Worm (Caenorhabditis elegans) whole organism, L3 larva: Measurements from ENCODE around the gene glt-5.

Experiments
- R02D3.7 ChIP-seq: fragments of 150-350 bp; optimal IDR thresholded peaks from 2 replicates; lab custom pipeline; 2014; ENCODE audit warnings: missing biosample characterization, missing genetic modification characterization
- ZK546.5 ChIP-seq: sonication (generic microtip); optimal IDR thresholded peaks from 2 replicates; lab custom pipeline; 2017; ENCODE audit warnings: missing biosample characterization, missing genetic modification characterization
- aly-2 ChIP-seq: fragments of 150-350 bp; optimal IDR thresholded peaks from 2 replicates; lab custom pipeline; 2014; ENCODE audit warnings: missing biosample characterization, missing genetic modification characterization
- ceh-28 ChIP-seq: fragments of 150-350 bp; optimal IDR thresholded peaks from 2 replicates; lab custom pipeline; 2014; ENCODE audit warnings: missing biosample characterization, missing genetic modification reagents, missing genetic modification characterization
- ceh-82 ChIP-seq: fragments of 150-350 bp; optimal IDR thresholded peaks from 2 replicates; lab custom pipeline; 2014; ENCODE audit warnings: missing biosample characterization, missing genetic modification characterization
- ceh-9 ChIP-seq: sonication (generic microtip); optimal IDR thresholded peaks from 2 replicates; lab custom pipeline; 2018; ENCODE audit warnings: missing biosample characterization, missing genetic modification characterization
- egl-27 ChIP-seq: sonication (generic microtip); optimal IDR thresholded peaks from 4 replicates; lab custom pipeline; 2017; ENCODE audit warnings: missing biosample characterization, missing genetic modification reagents, missing genetic modification characterization
- egl-5 ChIP-seq: fragments of 150-350 bp; optimal IDR thresholded peaks from 2 replicates; lab custom pipeline; 2017; ENCODE audit warnings: missing biosample characterization, missing genetic modification reagents, missing genetic modification characterization, inconsistent platforms
- elt-1 ChIP-seq: fragments of 150-350 bp; optimal IDR thresholded peaks from 2 replicates; lab custom pipeline; 2014; ENCODE audit warnings: missing biosample characterization, missing genetic modification characterization
- elt-2 ChIP-seq: sonication (generic microtip); optimal IDR thresholded peaks from 2 replicates; lab custom pipeline; 2016; ENCODE audit warnings: missing genetic modification reagents, mild to moderate bottlenecking, missing genetic modification characterization, missing compliant biosample characterization
- elt-3 ChIP-seq, 3 experiments: fragments of 150-350 bp in 1 of 3; sonication (generic microtip) in 2 of 3; optimal IDR thresholded peaks; 2 replicates in 2 of 3; 4 replicates in 1 of 3; lab custom pipeline; 2014 to 2017; ENCODE audit warnings: missing biosample characterization in 3 of 3, missing genetic modification characterization in 3 of 3
- eor-1 ChIP-seq, 2 experiments: fragments of 150-350 bp; optimal IDR thresholded peaks; 2 replicates each; lab custom pipeline; 2014 to 2018; ENCODE audit warnings: missing biosample characterization in 2 of 2, missing genetic modification characterization in 2 of 2
- fkh-10 ChIP-seq: sonication (generic microtip); optimal IDR thresholded peaks from 2 replicates; lab custom pipeline; 2017; ENCODE audit warnings: missing biosample characterization, missing genetic modification reagents, missing genetic modification characterization
- fkh-2 ChIP-seq: fragments of 150-350 bp; optimal IDR thresholded peaks from 2 replicates; lab custom pipeline; 2014; ENCODE audit warnings: missing biosample characterization, missing genetic modification reagents, missing genetic modification characterization
- fos-1 ChIP-seq: fragments of 150-350 bp; optimal IDR thresholded peaks from 2 replicates; lab custom pipeline; 2014; ENCODE audit warnings: missing biosample characterization, missing genetic modification characterization
- hmg-11 ChIP-seq: sonication (generic microtip); optimal IDR thresholded peaks from 2 replicates; lab custom pipeline; 2016; ENCODE audit warnings: missing genetic modification characterization, missing compliant biosample characterization
- lin-15B ChIP-seq: fragments of 150-350 bp; optimal IDR thresholded peaks from 2 replicates; lab custom pipeline; 2014; ENCODE audit warnings: missing biosample characterization, missing genetic modification characterization
- lin-39 ChIP-seq: fragments of 150-350 bp; optimal IDR thresholded peaks from 2 replicates; lab custom pipeline; 2018; ENCODE audit warnings: missing biosample characterization, missing genetic modification reagents, missing genetic modification characterization
- mdl-1 ChIP-seq: fragments of 150-350 bp; optimal IDR thresholded peaks from 2 replicates; lab custom pipeline; 2014; ENCODE audit warnings: missing biosample characterization, missing genetic modification characterization
- mml-1 ChIP-seq: fragments of 150-350 bp; sonication (generic microtip); optimal IDR thresholded peaks from 3 replicates; lab custom pipeline; 2014; ENCODE audit warnings: missing biosample characterization, missing genetic modification characterization
- nfya-1 ChIP-seq: sonication (generic microtip); optimal IDR thresholded peaks from 2 replicates; lab custom pipeline; 2017; ENCODE audit warnings: missing genetic modification characterization, mild to moderate bottlenecking, missing compliant biosample characterization, antibody characterized with exemption, moderate library complexity; ENCODE audit not compliant: insufficient read depth
- nhr-11 ChIP-seq: fragments of 150-350 bp; optimal IDR thresholded peaks from 2 replicates; lab custom pipeline; 2014; ENCODE audit warnings: missing biosample characterization, missing genetic modification characterization
- nhr-12 ChIP-seq: fragments of 150-350 bp; optimal IDR thresholded peaks from 2 replicates; lab custom pipeline; 2014; ENCODE audit warnings: missing biosample characterization, missing genetic modification characterization
- nhr-23 ChIP-seq: fragments of 150-350 bp; optimal IDR thresholded peaks from 2 replicates; lab custom pipeline; 2014; ENCODE audit warnings: missing biosample characterization, missing genetic modification reagents, missing genetic modification characterization
- nhr-237 ChIP-seq: fragments of 150-350 bp; optimal IDR thresholded peaks from 2 replicates; lab custom pipeline; 2014; ENCODE audit warnings: missing biosample characterization, missing genetic modification characterization
- nhr-25 ChIP-seq: sonication (generic microtip); optimal IDR thresholded peaks from 2 replicates; lab custom pipeline; 2017; ENCODE audit warnings: missing biosample characterization, missing genetic modification characterization
- nhr-28 ChIP-seq: fragments of 150-350 bp; optimal IDR thresholded peaks from 2 replicates; lab custom pipeline; 2014; ENCODE audit warnings: missing biosample characterization, missing genetic modification characterization
- nhr-43 ChIP-seq: sonication (generic microtip); optimal IDR thresholded peaks from 2 replicates; lab custom pipeline; 2016; ENCODE audit warnings: mild to moderate bottlenecking, missing genetic modification characterization, missing compliant biosample characterization; ENCODE audit not compliant: poor library complexity, severe bottlenecking
- nhr-67 ChIP-seq: fragments of 150-350 bp; optimal IDR thresholded peaks from 2 replicates; lab custom pipeline; 2014; ENCODE audit warnings: missing biosample characterization, missing genetic modification characterization
- nhr-76 ChIP-seq: fragments of 150-350 bp; sonication (generic microtip); optimal IDR thresholded peaks from 5 replicates; lab custom pipeline; 2014; ENCODE audit warnings: missing biosample characterization, missing genetic modification characterization
- nhr-77 ChIP-seq: fragments of 150-350 bp; optimal IDR thresholded peaks from 2 replicates; lab custom pipeline; 2014; ENCODE audit warnings: missing biosample characterization, missing genetic modification characterization
- pha-4 ChIP-seq: fragments of 150-350 bp; optimal IDR thresholded peaks from 2 replicates; lab custom pipeline; 2014; ENCODE audit warnings: missing biosample characterization, missing genetic modification reagents, missing genetic modification characterization
- pqm-1 ChIP-seq: fragments of 150-350 bp; optimal IDR thresholded peaks from 2 replicates; lab custom pipeline; 2017; ENCODE audit warnings: missing biosample characterization, missing genetic modification characterization, inconsistent platforms
- sea-2 ChIP-seq: fragments of 150-350 bp; sonication (generic microtip); optimal IDR thresholded peaks from 4 replicates; lab custom pipeline; 2014; ENCODE audit warnings: missing biosample characterization, missing genetic modification reagents, missing genetic modification characterization
- snpc-4 ChIP-seq: fragments of 150-350 bp; optimal IDR thresholded peaks from 2 replicates; lab custom pipeline; 2014; ENCODE audit warnings: missing biosample characterization, missing genetic modification characterization
- tbx-2 ChIP-seq: sonication (generic microtip); optimal IDR thresholded peaks from 2 replicates; lab custom pipeline; 2016; ENCODE audit warnings: mild to moderate bottlenecking, missing genetic modification characterization, missing compliant biosample characterization
- unc-39 ChIP-seq: sonication (generic microtip); optimal IDR thresholded peaks from 4 replicates; lab custom pipeline; 2017; ENCODE audit warnings: missing biosample characterization, missing genetic modification characterization
- unc-62 ChIP-seq: fragments of 150-350 bp; sonication (generic microtip); optimal IDR thresholded peaks from 4 replicates; lab custom pipeline; 2014; ENCODE audit warnings: missing biosample characterization, missing genetic modification reagents, missing genetic modification characterization
- zag-1 ChIP-seq: fragments of 150-350 bp; optimal IDR thresholded peaks from 2 replicates; lab custom pipeline; 2014; ENCODE audit warnings: missing biosample characterization, missing genetic modification characterization
- ztf-11 ChIP-seq: fragments of 150-350 bp; optimal IDR thresholded peaks from 2 replicates; lab custom pipeline; 2014; ENCODE audit warnings: missing biosample characterization, missing genetic modification characterization
- ztf-4 ChIP-seq: fragments of 150-350 bp; optimal IDR thresholded peaks from 2 replicates; lab custom pipeline; 2014; ENCODE audit warnings: missing biosample characterization, missing genetic modification characterization

Gene glt-5

DNA sequence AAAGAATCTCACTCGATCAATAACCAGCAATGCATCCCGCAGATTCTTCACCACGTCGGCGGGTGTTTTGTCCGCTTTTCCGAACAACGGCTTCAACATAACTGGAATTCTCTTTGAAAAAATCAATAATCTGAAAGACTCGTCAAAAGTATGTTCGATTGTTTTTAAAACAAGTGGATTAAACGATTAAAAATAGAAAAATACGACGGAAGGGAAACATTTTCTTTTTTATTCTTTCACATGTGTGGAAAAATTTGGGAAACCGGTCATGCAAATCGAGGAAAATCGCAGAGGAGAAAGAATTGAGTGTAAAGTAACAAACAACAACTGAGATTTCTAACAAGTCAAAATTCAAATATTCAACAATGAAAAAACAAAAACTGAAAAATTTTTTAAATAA lies 5.1 kb downstream of the glt-5 start, which contains the start of gene mop-25.2:
mop-25.2 (minus strand) TSS at position 101 of the 400 bp plus-strand sequence.
- no peak for TF ChIP-seq fos-1 (tag; lab: Kevin White, UChicago)
- TF ChIP-seq ceh-28 (tag; lab: Kevin White, UChicago) = peak; percentile 17

DNA sequence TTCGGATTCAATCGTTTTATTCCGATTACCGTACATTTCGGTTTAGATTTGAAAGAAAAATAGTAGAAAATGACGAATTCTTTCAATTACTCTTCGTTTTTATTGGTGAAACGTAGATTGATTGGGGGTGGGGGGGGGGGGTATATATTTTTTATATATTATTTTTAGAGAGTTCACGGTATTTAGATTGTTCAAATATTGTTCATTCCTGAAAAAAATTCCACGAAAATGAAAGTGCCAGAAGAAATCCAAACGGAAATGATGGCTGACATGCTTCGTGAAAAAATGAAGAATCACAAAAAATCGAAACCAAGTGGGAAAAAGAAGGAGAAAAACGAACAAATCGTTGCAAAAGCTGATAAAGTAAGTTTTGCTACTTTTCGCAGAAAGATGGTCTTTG lies 8.3 kb downstream of the glt-5 start, which contains the start of the genes Y53C12A.8 and Y53C12A.7:
Y53C12A.8 (minus strand) TSS at position 101 of the 400 bp plus-strand sequence.
Y53C12A.7 (plus strand) TSS at position 181 of the 400 bp plus-strand sequence.
- TF ChIP-seq elt-3 (tag; optimal IDR thresholded peaks at IDR 0.05; lab: Kevin White, UChicago) (no peak), lin-15B (tag; lab: Kevin White, UChicago) (no peak), ceh-28 (tag; lab: Kevin White, UChicago) (no peak), nhr-25 (tag; lab: Kevin White, UChicago) (no peak), ZK546.5 (no peak), ceh-82 (tag; lab: Kevin White, UChicago) (no peak), egl-5 (tag; lab: Kevin White, UChicago) (no peak), nhr-43 (tag; lab: Kevin White, UChicago) (no peak), eor-1 (tag; optimal IDR thresholded peaks at IDR 0.05; lab: Kevin White, UChicago) (no peak), tbx-2 (no peak), sea-2 (no peak), nhr-237 (tag; lab: Kevin White, UChicago) (no peak), snpc-4 (tag; lab: Kevin White, UChicago) (no peak), nhr-28 (tag; lab: Kevin White, UChicago) (no peak), ztf-11 (no peak), egl-27 (no peak)

DNA sequence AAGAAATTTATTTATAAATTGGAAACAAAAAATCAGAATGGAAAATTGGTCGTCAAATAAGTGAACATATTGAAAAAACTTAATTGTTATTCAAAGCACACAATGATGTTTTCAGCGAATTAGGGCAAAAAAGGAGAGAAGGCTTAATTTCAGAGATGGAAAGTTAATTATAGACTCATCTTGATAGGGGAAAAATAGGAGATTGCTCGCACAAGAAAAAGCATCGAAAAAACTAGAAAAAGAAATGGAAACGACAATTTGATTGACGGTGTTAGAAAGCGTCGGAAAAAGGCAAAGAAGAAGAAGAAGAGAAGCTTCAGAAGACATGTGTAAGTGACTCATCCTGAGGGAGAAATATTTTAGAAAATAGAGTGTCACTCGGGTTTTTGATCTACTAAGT lies 12.7 kb downstream of the glt-5 start:
- peak; percentile 27 for TF ChIP-seq fkh-10 (GFP tag; lab: Kevin White, UChicago)
- no peak for TF ChIP-seq unc-62 (GFP tag; lab: Kevin White, UChicago)
- TF ChIP-seq nhr-76 = no peak
- no peak for TF ChIP-seq fos-1 (tag; lab: Kevin White, UChicago)
- TF ChIP-seq elt-1 (tag; lab: Kevin White, UChicago) = peak; percentile 86

DNA sequence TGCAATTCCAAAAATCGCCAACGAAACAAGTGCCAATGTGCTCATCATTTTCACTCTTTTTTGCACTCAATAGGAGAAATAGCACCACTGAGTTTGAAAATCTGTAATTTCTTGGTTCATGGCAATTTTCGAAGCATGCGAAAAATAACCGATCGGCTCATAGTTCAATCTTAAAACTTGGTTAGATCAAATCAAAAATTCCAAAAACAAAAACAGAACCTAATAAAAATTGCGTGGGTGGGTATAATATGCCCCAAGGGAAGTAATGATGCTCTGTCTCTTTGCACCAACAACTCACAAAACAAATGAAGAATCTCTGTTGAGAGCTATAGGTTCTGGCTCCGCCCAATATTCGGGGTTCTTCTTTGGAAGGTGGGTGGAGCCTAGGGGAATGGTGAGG lies 16.8 kb downstream of the glt-5 start, which contains the start of gene nlp-11:
nlp-11 (minus strand) TSS at position 101 of the 400 bp plus-strand sequence.
- TF ChIP-seq unc-62 (GFP tag; lab: Kevin White, UChicago) (no peak), unc-39 (no peak)

DNA sequence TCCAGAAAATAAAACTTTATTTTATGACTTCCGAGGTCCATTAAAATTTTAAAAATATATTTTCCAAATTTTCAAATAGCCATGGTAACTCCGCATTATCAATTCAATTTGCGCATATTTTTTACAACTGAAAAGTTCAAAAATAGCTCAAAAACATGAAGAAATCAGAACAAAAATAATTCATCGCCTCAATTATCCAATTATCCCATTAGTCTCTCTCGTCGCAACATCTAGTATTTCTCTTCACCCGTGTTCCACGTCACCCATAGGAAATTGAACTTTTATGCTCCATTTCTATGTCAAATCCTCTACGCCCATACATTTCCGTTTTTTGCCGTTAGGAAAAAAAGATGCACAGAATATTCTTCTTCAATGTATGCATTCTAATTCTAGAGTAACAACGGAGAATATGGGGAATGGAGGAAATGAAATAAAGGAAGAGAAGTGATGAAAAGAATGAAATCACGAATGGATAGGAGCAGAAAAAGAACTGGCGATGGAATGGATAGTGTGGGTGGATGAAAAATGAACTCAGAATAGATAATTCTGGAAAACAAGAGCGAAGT lies 18.5 kb downstream of the glt-5 start:
- no peak for TF ChIP-seq ztf-4 (tag; lab: Kevin White, UChicago)
- TF ChIP-seq aly-2 (tag; lab: Kevin White, UChicago) = no peak
- peak; percentile 96 for TF ChIP-seq fkh-10 (GFP tag; lab: Kevin White, UChicago)

DNA sequence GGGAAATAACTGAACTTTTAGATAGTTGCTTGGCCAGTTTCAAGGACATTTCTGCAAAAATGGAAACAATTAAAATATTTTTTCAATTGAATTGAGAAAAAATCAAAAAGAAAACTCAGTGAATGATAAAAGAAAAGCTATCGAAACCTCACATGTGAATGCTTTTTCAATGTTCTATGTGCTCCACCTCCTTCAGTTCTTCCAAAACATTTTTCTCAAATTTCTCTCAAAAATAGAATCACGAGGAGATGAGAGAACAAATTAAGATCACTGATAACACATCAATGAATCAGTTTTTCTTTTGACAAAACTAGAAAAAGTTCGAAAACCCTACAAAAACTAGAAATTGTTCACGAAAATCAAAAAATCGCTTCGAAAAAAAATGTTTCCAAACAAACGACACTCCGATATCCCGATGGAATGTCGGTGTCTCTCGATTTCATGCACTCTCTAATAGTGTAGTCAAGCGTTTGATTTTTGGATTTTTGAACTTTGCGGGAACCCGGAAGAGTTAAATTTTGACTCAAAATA lies 22.0 kb downstream of the glt-5 start, which contains the start of gene ZK1320.9:
ZK1320.9 (minus strand) TSS at position 51 of the 531 bp plus-strand sequence.
- TF ChIP-seq fkh-10 (GFP tag; lab: Kevin White, UChicago) = no peak
- TF ChIP-seq nhr-23 = no peak
- TF ChIP-seq ceh-9 (tag; lab: Kevin White, UChicago) = no peak
- no peak for TF ChIP-seq egl-27
- TF ChIP-seq nhr-43 (tag; lab: Kevin White, UChicago) = no peak
- TF ChIP-seq fos-1 (tag; lab: Kevin White, UChicago) = no peak
- no peak for TF ChIP-seq nhr-67 (tag; lab: Kevin White, UChicago)
- TF ChIP-seq mml-1 (tag; lab: Kevin White, UChicago) = no peak
- no peak for TF ChIP-seq mdl-1 (tag; lab: Kevin White, UChicago)
- TF ChIP-seq hmg-11 (tag; lab: Kevin White, UChicago) = no peak
- TF ChIP-seq aly-2 (tag; lab: Kevin White, UChicago) = no peak
- no peak for TF ChIP-seq nhr-237 (tag; lab: Kevin White, UChicago)
- no peak for TF ChIP-seq pqm-1
- no peak for TF ChIP-seq lin-39 (tag; lab: Kevin White, UChicago)
- no peak for TF ChIP-seq eor-1 (tag; optimal IDR thresholded peaks at IDR 0.05; lab: Kevin White, UChicago)
- no peak for TF ChIP-seq nfya-1 (tag; lab: Kevin White, UChicago)
- no peak for TF ChIP-seq fkh-2 (tag; lab: Kevin White, UChicago)
- no peak for TF ChIP-seq zag-1 (tag; lab: Kevin White, UChicago)
- no peak for TF ChIP-seq nhr-12 (tag; lab: Kevin White, UChicago)
- TF ChIP-seq R02D3.7 (tag; lab: Kevin White, UChicago) = no peak
- peak; percentile 59 for TF ChIP-seq nhr-76
- TF ChIP-seq nhr-77 = no peak
- TF ChIP-seq pha-4 (tag; lab: Kevin White, UChicago) = peak; percentile 33
- no peak for TF ChIP-seq snpc-4 (tag; lab: Kevin White, UChicago)
- no peak for TF ChIP-seq ceh-28 (tag; lab: Kevin White, UChicago)
- TF ChIP-seq tbx-2 = no peak
- TF ChIP-seq nhr-11 (tag; lab: Kevin White, UChicago) = no peak
- peak; percentile 50 for TF ChIP-seq elt-2 (tag; lab: Kevin White, UChicago)
- TF ChIP-seq nhr-25 (tag; lab: Kevin White, UChicago) = peak; percentile 18
